Fruit fly (Drosophila melanogaster) whole organism, embryonic: Measurements from ENCODE around the gene Polr3A.

Experiments
- BtbVII ChIP-seq: fragments of 200-800 bp; sonication (Bioruptor generic); optimal IDR thresholded peaks from 3 replicates; lab custom pipeline; 2017; ENCODE audit warnings: missing biosample characterization, mild to moderate bottlenecking, missing genetic modification characterization
- CG11456 ChIP-seq: fragments of 200-800 bp; sonication (Bioruptor generic); IDR thresholded peaks from 3 replicates; pipeline ENCODE4 v1.3.6; 2022; ENCODE audit warnings: missing biosample characterization, missing genetic modification characterization
- CG12391 ChIP-seq: fragments of 200-800 bp; sonication (Bioruptor generic); optimal IDR thresholded peaks from 3 replicates; lab custom pipeline; 2018; ENCODE audit warnings: missing biosample characterization, mild to moderate bottlenecking, missing genetic modification characterization, moderate library complexity
- CG12659 ChIP-seq: fragments of 200-800 bp; sonication (Bioruptor generic); optimal IDR thresholded peaks from 3 replicates; lab custom pipeline; 2017; ENCODE audit warnings: mild to moderate bottlenecking, missing biosample characterization, missing genetic modification reagents, missing genetic modification characterization
- CG13123 ChIP-seq: fragments of 200-800 bp; sonication (Bioruptor generic); optimal IDR thresholded peaks from 2 replicates; lab custom pipeline; 2016; ENCODE audit warnings: missing biosample characterization, missing genetic modification characterization
- CG14710 ChIP-seq: fragments of 200-800 bp; sonication (Bioruptor generic); optimal IDR thresholded peaks from 3 replicates; lab custom pipeline; 2019; ENCODE audit warnings: missing biosample characterization, mild to moderate bottlenecking, missing genetic modification characterization, moderate library complexity
- CG15514 ChIP-seq: fragments of 200-800 bp; sonication (Bioruptor generic); optimal IDR thresholded peaks from 3 replicates; lab custom pipeline; 2017; ENCODE audit warnings: missing biosample characterization, missing genetic modification characterization, mild to moderate bottlenecking, moderate library complexity, missing genetic modification reagents
- CG16813 ChIP-seq: fragments of 200-800 bp; sonication (Bioruptor generic); IDR thresholded peaks from 3 replicates; pipeline ENCODE4 v1.3.6; 2022; ENCODE audit warnings: missing biosample characterization, missing genetic modification characterization; ENCODE audit not compliant: partially characterized antibody
- CG2120 ChIP-seq: fragments of 200-800 bp; sonication (Bioruptor generic); optimal IDR thresholded peaks from 3 replicates; lab custom pipeline; 2016; ENCODE audit warnings: missing biosample characterization, missing genetic modification characterization
- CG30403 ChIP-seq: fragments of 200-800 bp; sonication (Bioruptor generic); optimal IDR thresholded peaks from 3 replicates; lab custom pipeline; 2016; ENCODE audit warnings: missing biosample characterization, missing genetic modification characterization
- CG4424 ChIP-seq: fragments of 200-800 bp; sonication (Bioruptor generic); optimal IDR thresholded peaks from 3 replicates; lab custom pipeline; 2016; ENCODE audit warnings: missing biosample characterization, missing genetic modification characterization
- CG4617 ChIP-seq: fragments of 200-800 bp; sonication (Bioruptor generic); optimal IDR thresholded peaks from 3 replicates; lab custom pipeline; 2016; ENCODE audit warnings: missing biosample characterization, missing genetic modification characterization, borderline replicate concordance
- CG6689 ChIP-seq: fragments of 200-800 bp; sonication (Bioruptor generic); IDR thresholded peaks from 2 replicates; pipeline ENCODE4 v1.3.6; 2022; ENCODE audit warnings: missing biosample characterization, missing genetic modification characterization
- CG6791 ChIP-seq: fragments of 200-800 bp; sonication (Bioruptor generic); IDR thresholded peaks from 3 replicates; pipeline ENCODE4 v1.3.6; 2022; ENCODE audit warnings: missing biosample characterization, missing genetic modification characterization; ENCODE audit not compliant: partially characterized antibody
- CG7839 ChIP-seq: fragments of 200-800 bp; sonication (Bioruptor generic); optimal IDR thresholded peaks from 3 replicates; lab custom pipeline; 2018; ENCODE audit warnings: missing biosample characterization, mild to moderate bottlenecking, missing genetic modification characterization, moderate library complexity
- CG7928 ChIP-seq: fragments of 200-800 bp; sonication (Bioruptor generic); optimal IDR thresholded peaks from 2 replicates; lab custom pipeline; 2017; ENCODE audit warnings: missing biosample characterization, mild to moderate bottlenecking, missing genetic modification characterization
- CG9215 ChIP-seq: fragments of 200-800 bp; sonication (Bioruptor generic); IDR thresholded peaks from 2 replicates; pipeline ENCODE4 v1.3.6; 2022; ENCODE audit warnings: missing biosample characterization, missing genetic modification characterization
- CG9932 ChIP-seq: fragments of 200-800 bp; sonication (Bioruptor generic); IDR thresholded peaks from 2 replicates; pipeline ENCODE4 v1.3.6; 2022; ENCODE audit warnings: missing biosample characterization, missing genetic modification characterization
- CoRest ChIP-seq: fragments of 200-800 bp; sonication (Bioruptor generic); optimal IDR thresholded peaks from 3 replicates; lab custom pipeline; 2018; ENCODE audit warnings: missing biosample characterization, mild to moderate bottlenecking, missing genetic modification characterization, moderate library complexity
- Dll ChIP-seq: fragments of 200-800 bp; sonication (Bioruptor generic); IDR thresholded peaks from 4 replicates; pipeline ENCODE4 v1.3.6; 2022; ENCODE audit warnings: missing biosample characterization, missing genetic modification characterization; ENCODE audit not compliant: partially characterized antibody
- Dref ChIP-seq: fragments of 200-800 bp; sonication (Bioruptor generic); IDR thresholded peaks from 2 replicates; pipeline ENCODE4 v1.3.6; 2022; ENCODE audit warnings: missing biosample characterization, missing genetic modification characterization
- Ets65A ChIP-seq: fragments of 200-800 bp; sonication (Bioruptor generic); peaks from one replicate; lab custom pipeline; 2016; ENCODE audit warnings: missing biosample characterization, missing genetic modification characterization
- HLH4C ChIP-seq: fragments of 200-800 bp; sonication (Bioruptor generic); IDR thresholded peaks from 3 replicates; pipeline ENCODE4 v1.3.6; 2022; ENCODE audit warnings: missing biosample characterization, missing genetic modification characterization; ENCODE audit not compliant: partially characterized antibody
- Jarid2 ChIP-seq: fragments of 200-800 bp; sonication (Bioruptor generic); optimal IDR thresholded peaks from 3 replicates; lab custom pipeline; 2017; ENCODE audit warnings: mild to moderate bottlenecking, missing biosample characterization, missing genetic modification reagents, missing genetic modification characterization
- Nf-YC ChIP-seq: fragments of 200-800 bp; optimal IDR thresholded peaks from 3 replicates; lab custom pipeline; 2019; ENCODE audit warnings: missing biosample characterization, mild to moderate bottlenecking, missing genetic modification characterization, moderate library complexity
- NfI ChIP-seq: fragments of 200-800 bp; sonication (Bioruptor generic); optimal IDR thresholded peaks from 3 replicates; lab custom pipeline; 2018; ENCODE audit warnings: missing biosample characterization, mild to moderate bottlenecking, missing genetic modification characterization, moderate library complexity
- Ravus ChIP-seq: fragments of 200-800 bp; sonication (Bioruptor generic); IDR thresholded peaks from 2 replicates; pipeline ENCODE4 v1.3.6; 2022; ENCODE audit warnings: missing biosample characterization, missing genetic modification characterization
- Ssrp ChIP-seq: fragments of 200-800 bp; sonication (Bioruptor generic); optimal IDR thresholded peaks from 2 replicates; lab custom pipeline; 2018; ENCODE audit warnings: missing biosample characterization, mild to moderate bottlenecking, missing genetic modification characterization, moderate library complexity
- ato ChIP-seq: fragments of 200-800 bp; sonication (Bioruptor generic); IDR thresholded peaks from 2 replicates; pipeline ENCODE4 v1.3.6; 2022; ENCODE audit warnings: missing biosample characterization, missing genetic modification characterization; ENCODE audit not compliant: partially characterized antibody
- bab2 ChIP-seq: fragments of 200-800 bp; sonication (Bioruptor generic); optimal IDR thresholded peaks from 2 replicates; lab custom pipeline; 2016; ENCODE audit warnings: missing biosample characterization, missing genetic modification characterization
- ci ChIP-seq: fragments of 200-800 bp; sonication (Bioruptor generic); IDR thresholded peaks from 3 replicates; pipeline ENCODE4 v1.3.6; 2022; ENCODE audit warnings: missing biosample characterization, missing genetic modification characterization
- crc ChIP-seq: fragments of 200-800 bp; sonication (Bioruptor generic); optimal IDR thresholded peaks from 2 replicates; lab custom pipeline; 2016; ENCODE audit warnings: missing biosample characterization, missing genetic modification characterization
- da ChIP-seq: fragments of 200-800 bp; sonication (Bioruptor generic); optimal IDR thresholded peaks from 2 replicates; lab custom pipeline; 2016; ENCODE audit warnings: missing biosample characterization, missing genetic modification characterization
- ind ChIP-seq: fragments of 200-800 bp; sonication (Bioruptor generic); optimal IDR thresholded peaks from 3 replicates; lab custom pipeline; 2016; ENCODE audit warnings: missing biosample characterization, missing genetic modification characterization
- inv ChIP-seq: fragments of 200-800 bp; sonication (Bioruptor generic); IDR thresholded peaks from 2 replicates; pipeline ENCODE4 v1.3.6; 2022; ENCODE audit warnings: missing biosample characterization, missing genetic modification characterization; ENCODE audit not compliant: partially characterized antibody
- lab ChIP-seq: fragments of 200-800 bp; sonication (Bioruptor generic); optimal IDR thresholded peaks from 3 replicates; lab custom pipeline; 2017; ENCODE audit warnings: missing biosample characterization, missing genetic modification characterization, mild to moderate bottlenecking, moderate library complexity, missing genetic modification reagents
- lilli ChIP-seq: fragments of 200-800 bp; sonication (Bioruptor generic); optimal IDR thresholded peaks from 3 replicates; lab custom pipeline; 2016; ENCODE audit warnings: missing biosample characterization, missing genetic modification characterization
- pfk ChIP-seq: fragments of 200-800 bp; sonication (Bioruptor generic); optimal IDR thresholded peaks from 2 replicates; lab custom pipeline; 2018; ENCODE audit warnings: missing biosample characterization, mild to moderate bottlenecking, missing genetic modification characterization, moderate library complexity
- psq ChIP-seq: fragments of 200-800 bp; sonication (Bioruptor generic); optimal IDR thresholded peaks from 2 replicates; lab custom pipeline; 2017; ENCODE audit warnings: missing biosample characterization, missing genetic modification characterization
- row ChIP-seq: fragments of 200-800 bp; sonication (Bioruptor generic); IDR thresholded peaks from 3 replicates; pipeline ENCODE4 v1.3.6; 2022; ENCODE audit warnings: missing biosample characterization, missing genetic modification characterization
- so ChIP-seq: fragments of 200-800 bp; sonication (Bioruptor generic); IDR thresholded peaks from 3 replicates; pipeline ENCODE4 v1.3.6; 2022; ENCODE audit warnings: missing biosample characterization, missing genetic modification characterization
- ssp ChIP-seq: fragments of 200-800 bp; sonication (Bioruptor generic); IDR thresholded peaks from 2 replicates; pipeline ENCODE4 v1.3.6; 2022; ENCODE audit warnings: missing biosample characterization, missing genetic modification characterization
- vnd ChIP-seq: fragments of 200-800 bp; sonication (Bioruptor generic); IDR thresholded peaks from 3 replicates; pipeline ENCODE4 v1.3.6; 2022; ENCODE audit warnings: missing biosample characterization, missing genetic modification characterization; ENCODE audit not compliant: partially characterized antibody
- zen2 ChIP-seq: fragments of 200-800 bp; sonication (Bioruptor generic); IDR thresholded peaks from 3 replicates; pipeline ENCODE4 v1.3.6; 2022; ENCODE audit warnings: missing biosample characterization, missing genetic modification characterization; ENCODE audit not compliant: partially characterized antibody
- zfh2 ChIP-seq: fragments of 200-800 bp; sonication (Bioruptor generic); optimal IDR thresholded peaks from 2 replicates; lab custom pipeline; 2016; ENCODE audit warnings: missing biosample characterization, missing genetic modification characterization

The Polr3A gene

DNA sequence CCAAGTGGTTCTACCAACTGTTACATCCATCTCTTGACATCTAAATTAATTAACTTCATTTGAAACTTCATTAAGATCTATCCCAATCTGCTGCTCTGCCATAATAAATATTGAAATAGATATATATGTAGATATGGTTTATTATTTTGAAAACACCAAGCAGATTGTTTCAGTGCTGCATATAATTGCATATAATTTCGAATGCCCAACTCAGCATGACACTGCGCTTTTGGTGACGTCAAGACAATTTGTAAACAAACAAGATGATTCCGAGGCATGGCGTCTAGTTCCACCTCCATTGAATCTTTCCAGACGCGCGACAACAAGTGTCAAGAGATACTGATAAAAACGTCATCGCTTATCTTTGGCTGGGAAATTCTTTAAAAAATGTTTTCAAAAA, 21.9 kb upstream of the Polr3A start (continued):
- TF ChIP-seq row (GFP tag; lab: Robert Waterston, UW) (peak; percentile 24; the same call in 2 of the 3 replicates), BtbVII (GFP tag; lab: Kevin White, UChicago) (peak; percentile 3), crc (GFP tag; lab: Kevin White, UChicago) (no peak), CG7839 (tag; lab: Kevin White, UChicago) (no peak), pfk (GFP tag; lab: Kevin White, UChicago) (no peak), da (GFP tag; lab: Kevin White, UChicago) (no peak), lab (no peak), so (no peak), CG9932 (GFP tag; lab: Robert Waterston, UW) (0 out of 2 replicates have a peak, but pooled peaks have one; percentile 28), CG13123 (GFP tag; lab: Kevin White, UChicago) (no peak)

dm6 chrX:15745905-15746681, 16.7 kb upstream of the Polr3A start, which contains the start of the genes CG8944 and CCT6:
CG8944 (minus strand) TSS chrX:15746231.
CCT6 (plus strand) TSS chrX:15746648.
- TF ChIP-seq CG2120 (GFP tag; lab: Kevin White, UChicago) (peak; percentile 53), CG9932 (GFP tag; lab: Robert Waterston, UW) (peak; percentile 71), lilli (GFP tag; lab: Kevin White, UChicago) (peak; percentile 1), bab2 (GFP tag; lab: Kevin White, UChicago) (no peak), CG4424 (peak; percentile 1), Jarid2 (no peak), CG14710 (tag; lab: Kevin White, UChicago) (peak; percentile 71), ind (peak; percentile 20), CG12391 (tag; lab: Kevin White, UChicago) (peak; percentile 59), ato (GFP tag; lab: Robert Waterston, UW) (no peak), psq (GFP tag; lab: Kevin White, UChicago) (no peak), Ravus (GFP tag; lab: Robert Waterston, UW) (no peak), Nf-YC (peak; percentile 31), Ssrp (tag; lab: Kevin White, UChicago) (peak; percentile 5), CG30403 (GFP tag; lab: Kevin White, UChicago) (peak; percentile 31), HLH4C (GFP tag; lab: Robert Waterston, UW) (peak; percentile 50; the same call in 1 of the 3 replicates), NfI (GFP tag; lab: Kevin White, UChicago) (no peak), vnd (GFP tag; lab: Robert Waterston, UW) (peak; percentile 35; the same call in 1 of the 3 replicates), CG6791 (GFP tag; lab: Robert Waterston, UW) (peak; percentile 58; the same call in 1 of the 3 replicates), CG4617 (GFP tag; lab: Kevin White, UChicago) (peak; percentile 21), CG15514 (GFP tag; lab: Kevin White, UChicago) (peak; percentile 30), CG12659 (GFP tag; lab: Kevin White, UChicago) (peak; percentile 18), zen2 (GFP tag; lab: Robert Waterston, UW) (no peak), CG7928 (GFP tag; lab: Kevin White, UChicago) (no peak), CG6689 (0 out of 2 replicates have a peak, but pooled peaks have one; percentile 6), CoRest (peak; percentile 45), Dll (GFP tag; lab: Robert Waterston, UW) (peak; percentile 52; the same call in 1 of the 4 replicates), ci (0 out of 3 replicates have a peak, but pooled peaks have one; percentile 19), CG16813 (GFP tag; lab: Robert Waterston, UW) (peak; percentile 52; the same call in 2 of the 3 replicates), Ets65A (GFP tag; lab: Kevin White, UChicago) (peak; percentile 81), Dref (GFP tag; lab: Robert Waterston, UW) (peak; percentile 71), CG11456 (peak; percentile 41; the same call in 1 of the 3 replicates), inv (0 out of 2 replicates have a peak, but pooled peaks have one; percentile 33), zfh2 (GFP tag; lab: Kevin White, UChicago) (peak; percentile 16), CG9215 (0 out of 2 replicates have a peak, but pooled peaks have one; percentile 31), ssp (GFP tag; lab: Robert Waterston, UW) (peak; percentile 28; the same call in 1 of the 2 replicates)
